Worm (Caenorhabditis elegans) whole organism, early embryonic: ENCODE data around the gene sre-53.

ENCODE experiments used
- B0310.2 ChIP-seq: sonication (generic microtip); optimal IDR thresholded peaks from 2 replicates; lab custom pipeline; 2016; ENCODE audit warnings: mild to moderate bottlenecking, missing genetic modification characterization, missing compliant biosample characterization
- ama-1 ChIP-seq: fragments of 150-350 bp; optimal IDR thresholded peaks from 2 replicates; lab custom pipeline; 2014
- ceh-13 ChIP-seq: fragments of 200-800 bp; sonication (Bioruptor generic); optimal IDR thresholded peaks from 2 replicates; lab custom pipeline; 2018; ENCODE audit warnings: mild to moderate bottlenecking, missing genetic modification characterization, missing compliant biosample characterization
- ets-7 ChIP-seq: sonication (generic microtip); optimal IDR thresholded peaks from 2 replicates; lab custom pipeline; 2016; ENCODE audit warnings: missing genotype, missing genetic modification characterization, missing compliant biosample characterization
- flt-1 ChIP-seq: fragments of 200-800 bp; sonication (Bioruptor generic); IDR thresholded peaks from 2 replicates; pipeline ENCODE4 v1.3.6; 2022; ENCODE audit warnings: missing genetic modification characterization, missing compliant biosample characterization
- hmbx-1 ChIP-seq: sonication (generic microtip); optimal IDR thresholded peaks from 2 replicates; lab custom pipeline; 2016; ENCODE audit warnings: mild to moderate bottlenecking, missing genetic modification characterization, missing compliant biosample characterization
- scrt-1 ChIP-seq: fragments of 200-800 bp; sonication (Bioruptor generic); IDR thresholded peaks from 2 replicates; pipeline ENCODE4 v1.3.6; 2022; ENCODE audit warnings: missing genetic modification characterization, missing compliant biosample characterization
- sea-1 ChIP-seq: fragments of 200-800 bp; sonication (Bioruptor generic); conservative IDR thresholded peaks from 2 replicates; pipeline ENCODE4 v1.3.6; 2022; ENCODE audit warnings: missing genetic modification characterization, missing compliant biosample characterization

- TF ChIP-seq scrt-1 (GFP tag; lab: Robert Waterston, UW) (no peak), ama-1 (lab: Kevin White, UChicago) (no peak), ets-7 (tag; lab: Kevin White, UChicago) (no peak), ceh-13 (GFP tag; lab: Kevin White, UChicago) (no peak), B0310.2 (tag; lab: Kevin White, UChicago) (no peak), flt-1 (GFP tag; lab: Robert Waterston, UW) (no peak), hmbx-1 (tag; lab: Kevin White, UChicago) (no peak), sea-1 (no peak)
Observed at ce11 chrII:12324159-12324558, 954 bp upstream of the sre-53 start, which contains the start of gene sre-56.
